Worm (Caenorhabditis elegans): ENCODE measurements around the gene C06E8.5.
A peak's percentile ranks its signal among the peaks of the same experiment; 100 is the strongest.

The C06E8.5 gene

ce11 chrIII:6961167-6961566 lies 44.1 kb downstream of the C06E8.5 start (continued):
- peak; percentile 4 for TF ChIP-seq nhr-47 (tag; optimal IDR thresholded peaks at IDR 0.05)
- TF ChIP-seq ces-1 (GFP tag; optimal IDR thresholded peaks at IDR 0.05): no peak
- no peak for TF ChIP-seq nhr-84 (tag; optimal IDR thresholded peaks at IDR 0.05)
- no peak for TF ChIP-seq grh-1 (GFP tag; IDR thresholded peaks at IDR 0.05)
- no peak for TF ChIP-seq snpc-4 (tag; optimal IDR thresholded peaks at IDR 0.05)
- TF ChIP-seq skn-1 (tag; optimal IDR thresholded peaks at IDR 0.05): peak; percentile 91
- peak; percentile 7 for TF ChIP-seq xbp-1 (tag; optimal IDR thresholded peaks at IDR 0.05)
- no peak for TF ChIP-seq vab-15 (tag; optimal IDR thresholded peaks at IDR 0.05)
- TF ChIP-seq lin-35 (GFP tag; optimal IDR thresholded peaks at IDR 0.05): peak; percentile 67 to 80
- no peak for TF ChIP-seq ets-5 (GFP tag; IDR thresholded peaks at IDR 0.05)
- no peak for TF ChIP-seq irx-1 (tag; optimal IDR thresholded peaks at IDR 0.05)
- no peak for TF ChIP-seq jun-1 (tag; optimal IDR thresholded peaks at IDR 0.05)
- TF ChIP-seq nhr-12 (tag; optimal IDR thresholded peaks at IDR 0.05): no peak
- no peak for TF ChIP-seq unc-86 (tag; optimal IDR thresholded peaks at IDR 0.05)
- TF ChIP-seq zag-1 (tag; optimal IDR thresholded peaks at IDR 0.05): no peak
- TF ChIP-seq hpl-2 (GFP tag; optimal IDR thresholded peaks at IDR 0.05): no peak
- no peak for TF ChIP-seq egl-13 (tag; optimal IDR thresholded peaks at IDR 0.05)
- TF ChIP-seq aha-1 (tag; optimal IDR thresholded peaks at IDR 0.05): no peak
- TF ChIP-seq lin-39 (tag; optimal IDR thresholded peaks at IDR 0.05): no peak
- TF ChIP-seq fkh-4 (tag; optimal IDR thresholded peaks at IDR 0.05; ENCODE audit: borderline replicate concordance): no peak
- peak; percentile 68 to 70 for TF ChIP-seq efl-1 (optimal IDR thresholded peaks at IDR 0.05)
- peak; percentile 71 to 95 for TF ChIP-seq efl-1 (GFP tag; optimal IDR thresholded peaks at IDR 0.05 in 1 of 2)
- peak; percentile 94 to 98 for TF ChIP-seq lsy-2 (tag; optimal IDR thresholded peaks at IDR 0.05)
- no peak for TF ChIP-seq C04F5.9 (tag; optimal IDR thresholded peaks at IDR 0.05)
- TF ChIP-seq tlp-1 (tag; optimal IDR thresholded peaks at IDR 0.05): no peak
- TF ChIP-seq elt-2 (tag; optimal IDR thresholded peaks at IDR 0.05): no peak
- TF ChIP-seq unc-130 (tag; optimal IDR thresholded peaks at IDR 0.05): no peak
- no peak for TF ChIP-seq nhr-77 (tag; optimal IDR thresholded peaks at IDR 0.05)
- no peak for TF ChIP-seq mef-2 (tag; optimal IDR thresholded peaks at IDR 0.05)
- TF ChIP-seq lin-15B (tag; optimal IDR thresholded peaks at IDR 0.05): no peak
- no peak for TF ChIP-seq mab-9 (GFP tag; IDR thresholded peaks at IDR 0.05)
- TF ChIP-seq fkh-10 (GFP tag; optimal IDR thresholded peaks at IDR 0.05): peak; percentile 0

ce11 chrIII:6958674-6959241 lies 46.5 kb downstream of the C06E8.5 start:
- TF ChIP-seq unc-130 (tag; optimal IDR thresholded peaks at IDR 0.05) (no peak), lin-39 (tag; optimal IDR thresholded peaks at IDR 0.05) (no peak), aly-2 (tag; optimal IDR thresholded peaks at IDR 0.05) (peak; percentile 51), mab-9 (GFP tag; IDR thresholded peaks at IDR 0.05) (no peak)

- TF ChIP-seq efl-1 (optimal IDR thresholded peaks at IDR 0.05) (no peak), efl-1 (GFP tag; optimal IDR thresholded peaks at IDR 0.05 in 1 of 2) (peak in 1 of 2 experiments; percentile 41), rnt-1 (tag; optimal IDR thresholded peaks at IDR 0.05) (no peak)
Observed at ce11 chrIII:6955766-6956165, 49.5 kb downstream of the C06E8.5 start.

- TF ChIP-seq skn-1 (tag; optimal IDR thresholded peaks at IDR 0.05) (no peak), zag-1 (tag; optimal IDR thresholded peaks at IDR 0.05) (no peak), efl-1 (optimal IDR thresholded peaks at IDR 0.05) (no peak), efl-1 (GFP tag; optimal IDR thresholded peaks at IDR 0.05 in 1 of 2) (peak in 1 of 2 experiments; percentile 72), isw-1 (GFP tag; IDR thresholded peaks at IDR 0.05) (no peak), lin-39 (tag; optimal IDR thresholded peaks at IDR 0.05) (no peak)
Observed at ce11 chrIII:6953978-6954377, 51.3 kb downstream of the C06E8.5 start.

ce11 chrIII:6953373-6953772 lies 51.9 kb downstream of the C06E8.5 start:
- no peak for TF ChIP-seq sox-4 (tag; optimal IDR thresholded peaks at IDR 0.05)
- no peak for TF ChIP-seq C16A3.4 (tag; optimal IDR thresholded peaks at IDR 0.05)
- no peak for TF ChIP-seq efl-1 (optimal IDR thresholded peaks at IDR 0.05)
- TF ChIP-seq efl-1 (GFP tag; optimal IDR thresholded peaks at IDR 0.05 in 1 of 2): peak in 1 of 2 experiments; percentile 51
- TF ChIP-seq pqm-1 (tag; optimal IDR thresholded peaks at IDR 0.05): no peak
